Fruit fly (Drosophila melanogaster): ENCODE results near the gene pll.

Gene pll

DNA sequence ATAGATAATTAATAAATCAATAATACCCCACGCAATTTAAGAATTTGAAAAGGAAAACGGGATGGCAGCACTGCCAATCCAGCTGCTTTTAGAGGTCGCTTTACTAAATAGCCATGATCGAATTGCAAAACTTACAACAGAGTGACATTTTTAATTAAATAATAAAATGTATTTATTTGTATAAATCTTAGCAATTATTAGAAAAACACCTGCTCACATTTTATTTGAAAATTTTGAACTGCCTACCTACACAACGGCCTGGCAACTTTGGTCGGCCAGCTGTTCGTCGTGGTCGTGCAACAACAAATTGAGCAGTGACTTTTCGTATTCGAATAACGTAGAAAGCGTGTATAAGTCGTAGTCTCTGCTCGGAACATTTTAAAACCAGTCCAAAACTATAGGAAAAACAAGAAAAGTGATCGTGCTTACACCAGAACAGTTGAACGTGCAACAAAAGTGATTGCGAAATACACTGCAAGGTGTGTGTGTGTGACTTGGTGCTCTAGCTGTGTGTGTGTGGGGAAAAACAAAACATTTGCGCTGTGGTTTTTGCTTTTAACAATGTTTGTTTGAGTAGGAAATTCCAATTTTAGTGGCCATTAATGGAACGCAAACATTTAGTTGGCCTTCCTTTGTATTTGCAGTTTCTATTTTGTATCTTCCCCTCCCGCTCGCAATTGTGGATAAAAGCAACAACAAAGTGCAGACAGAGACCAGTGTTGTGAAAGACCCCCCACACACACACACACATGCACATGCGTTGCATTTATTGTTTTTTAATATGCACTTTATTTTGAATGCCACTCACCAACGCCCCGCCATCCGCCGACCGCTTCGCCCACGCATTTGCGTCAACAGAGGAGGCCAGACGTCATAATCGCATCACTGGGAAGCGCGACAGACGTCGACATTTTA, 21.8 kb upstream of the pll start, which contains the start of gene CG5938 (continued):
- TF ChIP-seq slou (GFP tag; optimal IDR thresholded peaks at IDR 0.05) = no peak
- TF ChIP-seq CG6272 (GFP tag; IDR thresholded peaks at IDR 0.05) = no peak
- no peak for TF ChIP-seq CG1792 (GFP tag; optimal IDR thresholded peaks at IDR 0.05)
- TF ChIP-seq ewg (GFP tag; optimal IDR thresholded peaks at IDR 0.05) = no peak
- no peak for TF ChIP-seq mld (GFP tag; IDR thresholded peaks at IDR 0.05; ENCODE audit: partially characterized antibody)
- peak; percentile 34 for TF ChIP-seq zen (tag; optimal IDR thresholded peaks at IDR 0.05)
- peak; percentile 46 for TF ChIP-seq B-H2 (GFP tag; optimal IDR thresholded peaks at IDR 0.05)
- TF ChIP-seq sqz (GFP tag; optimal IDR thresholded peaks at IDR 0.05) = no peak
- no peak for TF ChIP-seq Trl (optimal IDR thresholded peaks at IDR 0.05)
- no peak for TF ChIP-seq Trl (GFP tag; optimal IDR thresholded peaks at IDR 0.05)
- no peak for TF ChIP-seq nerfin-2 (GFP tag; IDR thresholded peaks at IDR 0.05; ENCODE audit: partially characterized antibody)
- TF ChIP-seq CG17359 (tag; optimal IDR thresholded peaks at IDR 0.05) = peak; percentile 24
- no peak for TF ChIP-seq GATAe (GFP tag; conservative IDR thresholded peaks at IDR 0.05)
- peak; percentile 54 for TF ChIP-seq nom (GFP tag; optimal IDR thresholded peaks at IDR 0.05)

dm6 chr3R:27273118-27274062, 20.4 kb upstream of the pll start, which contains the start of gene CG5934:
Gene CG5934 (plus strand): TSS chr3R:27273705.
- peak; percentile 25 for TF ChIP-seq pum (GFP tag; optimal IDR thresholded peaks at IDR 0.05)
- peak; percentile 77; the same call in 2 of the 3 replicates for TF ChIP-seq CG11456 (GFP tag; IDR thresholded peaks at IDR 0.05)
- peak; percentile 17 for TF ChIP-seq Meics (GFP tag; optimal IDR thresholded peaks at IDR 0.05)
- no peak for TF ChIP-seq BtbVII (GFP tag; optimal IDR thresholded peaks at IDR 0.05)
- 0 out of 2 replicates have a peak, but pooled peaks have one; percentile 46 for TF ChIP-seq CG11247 (GFP tag; IDR thresholded peaks at IDR 0.05)
- TF ChIP-seq stwl (tag; optimal IDR thresholded peaks at IDR 0.05) = peak; percentile 75
- peak; percentile 62 for TF ChIP-seq CG3847 (GFP tag; IDR thresholded peaks at IDR 0.05)
- peak; percentile 74 for TF ChIP-seq CG13624 (GFP tag; optimal IDR thresholded peaks at IDR 0.05)
- TF ChIP-seq Fer2 (tag; optimal IDR thresholded peaks at IDR 0.05) = peak; percentile 30
- no peak for TF ChIP-seq CG31365 (tag; optimal IDR thresholded peaks at IDR 0.05)
- TF ChIP-seq fu2 (GFP tag; optimal IDR thresholded peaks at IDR 0.05) = peak; percentile 27
- TF ChIP-seq Hr51 (GFP tag; optimal IDR thresholded peaks at IDR 0.05) = peak; percentile 5 to 35
- TF ChIP-seq Med (GFP tag) = peak; percentile 88
- no peak for TF ChIP-seq tio (GFP tag; optimal IDR thresholded peaks at IDR 0.05)
- 0 out of 3 replicates have a peak, but pooled peaks have one; percentile 27 for TF ChIP-seq so (GFP tag; IDR thresholded peaks at IDR 0.05)
- peak; percentile 1 for TF ChIP-seq YL-1 (GFP tag; optimal IDR thresholded peaks at IDR 0.05)
- no peak for TF ChIP-seq ash1 (GFP tag; optimal IDR thresholded peaks at IDR 0.05)
- peak; percentile 33 for TF ChIP-seq Sin3A (optimal IDR thresholded peaks at IDR 0.05)
- TF ChIP-seq ci (GFP tag; IDR thresholded peaks at IDR 0.05) = no peak
- peak; percentile 29 for TF ChIP-seq CG3281 (GFP tag; optimal IDR thresholded peaks at IDR 0.05)
- TF ChIP-seq Dfd (GFP tag; optimal IDR thresholded peaks at IDR 0.05) = no peak
- TF ChIP-seq Hmr (GFP tag; optimal IDR thresholded peaks at IDR 0.05) = peak; percentile 50
- TF ChIP-seq ttk (GFP tag; IDR thresholded peaks at IDR 0.05) = peak; percentile 48; the same call in 1 of the 2 replicates
- TF ChIP-seq prd (optimal IDR thresholded peaks at IDR 0.05) = no peak
- no peak for TF ChIP-seq prd (GFP tag; IDR thresholded peaks at IDR 0.05)
- peak; percentile 44 for TF ChIP-seq lilli (GFP tag; optimal IDR thresholded peaks at IDR 0.05)
- peak; percentile 75 for TF ChIP-seq slbo (GFP tag; IDR thresholded peaks at IDR 0.05)
- TF ChIP-seq lab (GFP tag; optimal IDR thresholded peaks at IDR 0.05) = peak; percentile 45
- TF ChIP-seq sens (GFP tag) = peak; percentile 58
- peak; percentile 97 for TF ChIP-seq CG17385 (GFP tag; optimal IDR thresholded peaks at IDR 0.05)
- peak; percentile 66 for TF ChIP-seq CG4617 (GFP tag; optimal IDR thresholded peaks at IDR 0.05; ENCODE audit: borderline replicate concordance)
- peak; percentile 47 for TF ChIP-seq exex (tag; optimal IDR thresholded peaks at IDR 0.05)

All from whole organism, embryonic.